Worm (Caenorhabditis elegans) whole organism, L4 larva: Measurements from ENCODE around the gene F46F2.3.

Experiments used
- ama-1 ChIP-seq: fragments of 150-350 bp; optimal IDR thresholded peaks from 2 replicates; lab custom pipeline; 2014; ENCODE audit warnings: inconsistent platforms, mixed read lengths
- ces-1 ChIP-seq: fragments of 150-350 bp; sonication (generic microtip); optimal IDR thresholded peaks from 4 replicates; lab custom pipeline; 2014; ENCODE audit warnings: missing biosample characterization, missing genetic modification reagents, missing genetic modification characterization
- hlh-11 ChIP-seq: fragments of 200-800 bp; sonication (Bioruptor generic); optimal IDR thresholded peaks from 2 replicates; lab custom pipeline; 2018; ENCODE audit warnings: mild to moderate bottlenecking, missing genetic modification characterization, missing compliant biosample characterization
- lin-15B ChIP-seq: fragments of 150-350 bp; sonication (generic microtip); optimal IDR thresholded peaks from 3 replicates; lab custom pipeline; 2014; ENCODE audit warnings: missing biosample characterization, missing genetic modification characterization
- lin-29 ChIP-seq: fragments of 200-800 bp; sonication (Bioruptor generic); IDR thresholded peaks from 2 replicates; pipeline ENCODE4 v1.3.6; 2022; ENCODE audit warnings: missing genetic modification reagents, missing genetic modification characterization, missing compliant biosample characterization

DNA sequence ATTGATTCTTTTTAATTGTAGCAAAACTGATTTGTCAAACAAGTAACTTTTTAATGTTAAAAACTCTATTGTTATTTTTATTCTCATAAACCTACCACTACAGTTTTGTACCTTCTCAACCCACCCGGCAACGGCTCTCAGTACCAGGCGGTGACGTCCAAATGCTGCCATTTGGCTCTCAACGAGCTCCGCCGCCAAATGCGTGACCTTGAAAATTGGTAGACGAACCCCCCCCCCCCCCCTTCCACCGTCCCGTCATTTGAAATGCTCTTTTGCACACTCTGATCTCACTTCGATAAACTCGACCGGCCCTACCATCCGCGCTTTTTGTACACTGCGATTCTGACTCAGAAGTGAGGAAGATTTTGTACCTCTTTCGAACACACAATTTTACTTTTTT, 48.6 kb upstream of the F46F2.3 start:
- no peak for TF ChIP-seq ces-1 (GFP tag; lab: Kevin White, UChicago)
- TF ChIP-seq lin-15B (tag; lab: Kevin White, UChicago): no peak
- no peak for TF ChIP-seq hlh-11
- TF ChIP-seq lin-29: no peak
- TF ChIP-seq ama-1: no peak
